Fruit fly (Drosophila melanogaster): Measurements from ENCODE around the gene CG4558.

Gene CG4558

DNA sequence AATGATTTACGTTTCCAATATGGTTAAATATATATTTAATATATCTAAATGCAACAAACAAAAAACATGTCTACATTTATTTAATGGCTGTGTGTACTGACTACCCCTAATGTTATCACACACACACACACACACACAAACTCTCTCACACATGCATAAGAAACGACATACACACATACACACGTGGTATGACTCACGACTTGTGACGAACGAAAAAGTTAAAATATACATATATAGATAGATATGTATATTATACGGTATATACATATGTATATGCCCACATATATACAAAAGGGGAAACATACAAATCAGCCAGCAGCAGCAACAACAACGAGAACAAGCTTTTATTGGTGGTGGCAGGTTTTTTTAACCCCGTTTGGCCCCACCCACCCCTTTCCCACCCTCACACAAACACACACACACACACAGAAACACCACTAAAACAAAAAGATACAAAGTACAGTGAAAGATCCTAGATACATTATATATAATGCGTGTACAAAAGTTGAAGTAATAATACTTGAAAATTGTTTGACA lies 25.4 kb downstream of the CG4558 start (continued):
- TF ChIP-seq emc (GFP tag; optimal IDR thresholded peaks at IDR 0.05), result no peak
- no peak for TF ChIP-seq eve (GFP tag; optimal IDR thresholded peaks at IDR 0.05)
- TF ChIP-seq chinmo (GFP tag; IDR thresholded peaks at IDR 0.05; ENCODE audit: partially characterized antibody), result 0 out of 4 replicates have a peak, but pooled peaks have one; percentile 30
- peak; percentile 43 for TF ChIP-seq abd-A (tag; optimal IDR thresholded peaks at IDR 0.05)
- TF ChIP-seq Nf-YC (tag; optimal IDR thresholded peaks at IDR 0.05), result peak; percentile 44
- no peak for TF ChIP-seq prd (optimal IDR thresholded peaks at IDR 0.05)
- 0 out of 3 replicates have a peak, but pooled peaks have one; percentile 5 for TF ChIP-seq prd (GFP tag; IDR thresholded peaks at IDR 0.05)
- peak; percentile 67 for TF ChIP-seq sqz (GFP tag; optimal IDR thresholded peaks at IDR 0.05)
- TF ChIP-seq nom (GFP tag; optimal IDR thresholded peaks at IDR 0.05), result peak; percentile 11
- TF ChIP-seq knrl (GFP tag; IDR thresholded peaks at IDR 0.05; ENCODE audit: partially characterized antibody), result 0 out of 3 replicates have a peak, but pooled peaks have one; percentile 6
- TF ChIP-seq CG7786 (GFP tag; optimal IDR thresholded peaks at IDR 0.05), result no peak
- no peak for TF ChIP-seq CG15011 (GFP tag; optimal IDR thresholded peaks at IDR 0.05)
- TF ChIP-seq CG18262 (tag; optimal IDR thresholded peaks at IDR 0.05), result no peak
- TF ChIP-seq D19A (tag; optimal IDR thresholded peaks at IDR 0.05), result peak; percentile 25
- TF ChIP-seq crc (GFP tag; optimal IDR thresholded peaks at IDR 0.05), result no peak
- TF ChIP-seq vvl (GFP tag; IDR thresholded peaks at IDR 0.05), result no peak
- TF ChIP-seq ap (GFP tag; IDR thresholded peaks at IDR 0.05), result no peak
- no peak for TF ChIP-seq fu2 (GFP tag; optimal IDR thresholded peaks at IDR 0.05)
- no peak for TF ChIP-seq zf30C (GFP tag; optimal IDR thresholded peaks at IDR 0.05)
- 0 out of 2 replicates have a peak, but pooled peaks have one; percentile 12 for TF ChIP-seq seq (GFP tag; IDR thresholded peaks at IDR 0.05)
- TF ChIP-seq grau (tag; optimal IDR thresholded peaks at IDR 0.05), result peak; percentile 16
- TF ChIP-seq mld (GFP tag; IDR thresholded peaks at IDR 0.05; ENCODE audit: partially characterized antibody), result no peak
- TF ChIP-seq hkb (optimal IDR thresholded peaks at IDR 0.05), result no peak
- TF ChIP-seq hkb (GFP tag; IDR thresholded peaks at IDR 0.05), result no peak
- peak; percentile 80 for TF ChIP-seq cg (GFP tag; optimal IDR thresholded peaks at IDR 0.05)
- no peak for TF ChIP-seq ro (GFP tag; IDR thresholded peaks at IDR 0.05)
- TF ChIP-seq tup (GFP tag; optimal IDR thresholded peaks at IDR 0.05), result no peak
- peak; percentile 37 for TF ChIP-seq Deaf1 (tag; optimal IDR thresholded peaks at IDR 0.05)
- TF ChIP-seq mirr (GFP tag; optimal IDR thresholded peaks at IDR 0.05), result no peak
- no peak for TF ChIP-seq Fer1 (GFP tag; optimal IDR thresholded peaks at IDR 0.05)
- TF ChIP-seq sim (GFP tag; IDR thresholded peaks at IDR 0.05), result no peak
- no peak for TF ChIP-seq lov (optimal IDR thresholded peaks at IDR 0.05)
- TF ChIP-seq lov (GFP tag; IDR thresholded peaks at IDR 0.05), result no peak
- TF ChIP-seq CG30020 (tag; optimal IDR thresholded peaks at IDR 0.05), result no peak
- TF ChIP-seq CG6272 (GFP tag; IDR thresholded peaks at IDR 0.05), result no peak
- TF ChIP-seq p53 (GFP tag; optimal IDR thresholded peaks at IDR 0.05), result no peak
- no peak for TF ChIP-seq jing (GFP tag; optimal IDR thresholded peaks at IDR 0.05)
- TF ChIP-seq CG14965 (GFP tag; optimal IDR thresholded peaks at IDR 0.05; ENCODE audit: borderline replicate concordance), result no peak
- no peak for TF ChIP-seq CG10543 (GFP tag; optimal IDR thresholded peaks at IDR 0.05)
- no peak for TF ChIP-seq Blimp-1 (GFP tag; optimal IDR thresholded peaks at IDR 0.05)
- TF ChIP-seq ewg (GFP tag; optimal IDR thresholded peaks at IDR 0.05), result no peak
- TF ChIP-seq wek (GFP tag; optimal IDR thresholded peaks at IDR 0.05), result peak; percentile 85
- TF ChIP-seq Atf6 (GFP tag; IDR thresholded peaks at IDR 0.05), result no peak
- peak; percentile 30 for TF ChIP-seq CG8924 (tag; optimal IDR thresholded peaks at IDR 0.05)
- no peak for TF ChIP-seq eyg (GFP tag; optimal IDR thresholded peaks at IDR 0.05)
- TF ChIP-seq phol (tag; optimal IDR thresholded peaks at IDR 0.05), result no peak
- TF ChIP-seq CG13894 (tag; optimal IDR thresholded peaks at IDR 0.05), result peak; percentile 45
- TF ChIP-seq hth (optimal IDR thresholded peaks at IDR 0.05), result no peak
- no peak for TF ChIP-seq pan (optimal IDR thresholded peaks at IDR 0.05)
- peak in 1 of 2 experiments; percentile 10 for TF ChIP-seq pan (GFP tag; optimal IDR thresholded peaks at IDR 0.05 in 1 of 2, IDR thresholded peaks at IDR 0.05 in 1 of 2)
- TF ChIP-seq Meics (GFP tag; optimal IDR thresholded peaks at IDR 0.05), result peak; percentile 25

Data from whole organism, embryonic.